Worm (Caenorhabditis elegans): Measurements from ENCODE around the gene F57B9.3.

F57B9.3 gene

DNA sequence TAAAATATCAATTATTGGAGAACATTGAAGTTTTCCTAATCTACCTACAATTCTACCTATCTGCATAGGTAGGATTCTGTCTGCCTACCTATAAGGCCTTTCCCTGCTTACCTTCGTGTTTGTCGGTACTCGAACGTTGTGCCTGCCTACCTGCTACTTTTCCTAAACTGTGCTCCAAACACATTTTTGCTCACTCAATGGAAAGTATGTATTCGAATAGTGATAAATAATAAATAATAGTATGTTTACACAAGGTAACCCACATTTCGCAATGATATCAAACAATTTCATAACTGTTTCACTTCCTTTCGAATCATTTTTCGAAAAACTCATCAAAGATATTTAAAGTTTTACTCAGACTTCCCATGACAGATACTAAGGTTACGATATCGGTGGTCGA lies at the start of gene F57B9.3:
Gene F57B9.3 (plus strand): TSS at position 301 of the 400 bp plus-strand sequence.
- TF ChIP-seq skn-1 (tag; optimal IDR thresholded peaks at IDR 0.05) (no peak), pha-4 (tag; optimal IDR thresholded peaks at IDR 0.05) (peak; percentile 43)

- TF ChIP-seq R02D3.7 (tag; optimal IDR thresholded peaks at IDR 0.05) (no peak), snpc-4 (tag; optimal IDR thresholded peaks at IDR 0.05) (no peak), nhr-77 (tag; optimal IDR thresholded peaks at IDR 0.05) (no peak), ceh-16 (tag; optimal IDR thresholded peaks at IDR 0.05) (no peak), pqm-1 (tag; optimal IDR thresholded peaks at IDR 0.05) (no peak), ceh-9 (tag; optimal IDR thresholded peaks at IDR 0.05) (no peak), jun-1 (tag; optimal IDR thresholded peaks at IDR 0.05) (no peak), ZK546.5 (tag; optimal IDR thresholded peaks at IDR 0.05) (no peak), nhr-12 (tag; optimal IDR thresholded peaks at IDR 0.05) (no peak), fkh-2 (tag; optimal IDR thresholded peaks at IDR 0.05) (no peak), tbx-2 (tag; optimal IDR thresholded peaks at IDR 0.05) (no peak), sea-2 (GFP tag; optimal IDR thresholded peaks at IDR 0.05) (no peak)
Measured at ce11 chrIII:6891560-6891959, 48.1 kb upstream of the F57B9.3 start, which contains the start of gene K04C2.5. Gene K04C2.5 (minus strand): TSS chrIII:6891660.

DNA sequence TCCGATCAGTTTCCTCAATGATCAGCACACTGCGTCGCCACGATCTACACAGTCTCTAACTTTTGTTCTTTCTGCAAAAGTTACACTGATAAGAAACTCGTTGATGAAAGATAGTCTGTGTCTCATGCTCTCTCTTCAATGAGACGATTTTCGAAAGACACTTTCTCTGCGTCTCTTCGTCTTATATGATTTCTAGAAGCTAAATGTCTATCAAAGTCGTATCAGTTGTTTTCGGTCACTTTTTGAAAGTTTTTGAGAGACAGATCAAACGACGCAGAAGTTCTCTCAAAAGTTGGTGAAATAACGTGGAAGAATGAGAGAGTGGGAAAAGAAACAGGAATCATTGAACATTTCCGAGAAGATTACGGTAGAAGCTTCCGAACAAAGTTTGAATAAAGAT lies 44.5 kb upstream of the F57B9.3 start:
- TF ChIP-seq aly-2 (tag; optimal IDR thresholded peaks at IDR 0.05) (no peak), elt-3 (tag; optimal IDR thresholded peaks at IDR 0.05) (peak; percentile 41 to 84 (median 77)), ceh-16 (tag; optimal IDR thresholded peaks at IDR 0.05) (no peak), zag-1 (tag; optimal IDR thresholded peaks at IDR 0.05) (no peak), lsy-12 (tag; optimal IDR thresholded peaks at IDR 0.05) (no peak), eor-1 (tag; optimal IDR thresholded peaks at IDR 0.05) (no peak), ceh-82 (tag; optimal IDR thresholded peaks at IDR 0.05) (no peak), lin-39 (tag; optimal IDR thresholded peaks at IDR 0.05) (no peak), pha-4 (tag; optimal IDR thresholded peaks at IDR 0.05) (no peak), snpc-4 (tag; optimal IDR thresholded peaks at IDR 0.05) (no peak), daf-12 (tag; optimal IDR thresholded peaks at IDR 0.05) (no peak), fkh-2 (tag; optimal IDR thresholded peaks at IDR 0.05) (no peak), ama-1 (optimal IDR thresholded peaks at IDR 0.05) (peak; percentile 31), nhr-23 (tag; optimal IDR thresholded peaks at IDR 0.05) (peak; percentile 84), skn-1 (tag; optimal IDR thresholded peaks at IDR 0.05) (no peak), tbx-2 (tag; optimal IDR thresholded peaks at IDR 0.05) (no peak), nfya-1 (tag; optimal IDR thresholded peaks at IDR 0.05; ENCODE audit: insufficient read depth) (peak; percentile 71), lin-15B (tag; optimal IDR thresholded peaks at IDR 0.05) (peak; percentile 30), nhr-12 (tag; optimal IDR thresholded peaks at IDR 0.05) (no peak), egl-5 (tag; optimal IDR thresholded peaks at IDR 0.05) (no peak), nhr-237 (tag; optimal IDR thresholded peaks at IDR 0.05) (no peak), egl-27 (tag; optimal IDR thresholded peaks at IDR 0.05) (peak; percentile 56), nhr-25 (tag; optimal IDR thresholded peaks at IDR 0.05) (peak; percentile 13), fkh-10 (GFP tag; optimal IDR thresholded peaks at IDR 0.05) (no peak), unc-62 (GFP tag; optimal IDR thresholded peaks at IDR 0.05) (peak; percentile 19), nhr-43 (tag; optimal IDR thresholded peaks at IDR 0.05; ENCODE audit: poor library complexity, severe bottlenecking) (peak; percentile 64), elt-1 (tag; optimal IDR thresholded peaks at IDR 0.05) (no peak), ceh-9 (tag; optimal IDR thresholded peaks at IDR 0.05) (no peak), ceh-28 (tag; optimal IDR thresholded peaks at IDR 0.05) (peak; percentile 53), R02D3.7 (tag; optimal IDR thresholded peaks at IDR 0.05) (peak; percentile 57), ZK546.5 (tag; optimal IDR thresholded peaks at IDR 0.05) (no peak), hmg-11 (tag; optimal IDR thresholded peaks at IDR 0.05) (no peak), mdl-1 (tag; optimal IDR thresholded peaks at IDR 0.05) (no peak), nhr-77 (tag; optimal IDR thresholded peaks at IDR 0.05) (no peak), fos-1 (tag; optimal IDR thresholded peaks at IDR 0.05) (no peak), pqm-1 (tag; optimal IDR thresholded peaks at IDR 0.05) (peak; percentile 79), nhr-67 (tag; optimal IDR thresholded peaks at IDR 0.05) (no peak), nhr-76 (tag; optimal IDR thresholded peaks at IDR 0.05) (peak; percentile 19), ztf-11 (tag; optimal IDR thresholded peaks at IDR 0.05) (no peak), elt-2 (tag; optimal IDR thresholded peaks at IDR 0.05) (peak; percentile 83), mml-1 (tag; optimal IDR thresholded peaks at IDR 0.05) (peak; percentile 28), sea-2 (GFP tag; optimal IDR thresholded peaks at IDR 0.05) (no peak), nhr-28 (tag; optimal IDR thresholded peaks at IDR 0.05) (no peak), unc-39 (tag; optimal IDR thresholded peaks at IDR 0.05) (no peak), jun-1 (tag; optimal IDR thresholded peaks at IDR 0.05) (no peak), ztf-4 (tag; optimal IDR thresholded peaks at IDR 0.05) (no peak), nhr-11 (tag; optimal IDR thresholded peaks at IDR 0.05) (no peak)
